Worm (Caenorhabditis elegans) whole organism, L3 larva: Measurements from ENCODE around the gene Y64G10A.10.

Experiments used
- R02D3.7 ChIP-seq: fragments of 150-350 bp; optimal IDR thresholded peaks from 2 replicates; lab custom pipeline; 2014; ENCODE audit warnings: missing biosample characterization, missing genetic modification characterization
- ZK546.5 ChIP-seq: sonication (generic microtip); optimal IDR thresholded peaks from 2 replicates; lab custom pipeline; 2017; ENCODE audit warnings: missing biosample characterization, missing genetic modification characterization
- aly-2 ChIP-seq: fragments of 150-350 bp; optimal IDR thresholded peaks from 2 replicates; lab custom pipeline; 2014; ENCODE audit warnings: missing biosample characterization, missing genetic modification characterization
- ama-1 ChIP-seq: fragments of 150-350 bp; optimal IDR thresholded peaks from 2 replicates; lab custom pipeline; 2018
- ceh-16 ChIP-seq: sonication (generic microtip); optimal IDR thresholded peaks from 2 replicates; lab custom pipeline; 2017; ENCODE audit warnings: missing biosample characterization, missing genetic modification characterization
- ceh-82 ChIP-seq: fragments of 150-350 bp; optimal IDR thresholded peaks from 2 replicates; lab custom pipeline; 2014; ENCODE audit warnings: missing biosample characterization, missing genetic modification characterization
- ceh-9 ChIP-seq: sonication (generic microtip); optimal IDR thresholded peaks from 2 replicates; lab custom pipeline; 2018; ENCODE audit warnings: missing biosample characterization, missing genetic modification characterization
- elt-1 ChIP-seq: fragments of 150-350 bp; optimal IDR thresholded peaks from 2 replicates; lab custom pipeline; 2014; ENCODE audit warnings: missing biosample characterization, missing genetic modification characterization
- elt-3 ChIP-seq, 3 experiments: fragments of 150-350 bp in 1 of 3; sonication (generic microtip) in 2 of 3; optimal IDR thresholded peaks; 2 replicates in 2 of 3; 4 replicates in 1 of 3; lab custom pipeline; 2014 to 2017; ENCODE audit warnings: missing biosample characterization in 3 of 3, missing genetic modification characterization in 3 of 3
- eor-1 ChIP-seq, 2 experiments: fragments of 150-350 bp; optimal IDR thresholded peaks; 2 replicates each; lab custom pipeline; 2014 to 2018; ENCODE audit warnings: missing biosample characterization in 2 of 2, missing genetic modification characterization in 2 of 2
- hmg-11 ChIP-seq: sonication (generic microtip); optimal IDR thresholded peaks from 2 replicates; lab custom pipeline; 2016; ENCODE audit warnings: missing genetic modification characterization, missing compliant biosample characterization
- lin-15B ChIP-seq: fragments of 150-350 bp; optimal IDR thresholded peaks from 2 replicates; lab custom pipeline; 2014; ENCODE audit warnings: missing biosample characterization, missing genetic modification characterization
- lsy-12 ChIP-seq: sonication (generic microtip); optimal IDR thresholded peaks from 2 replicates; lab custom pipeline; 2016; ENCODE audit warnings: mild to moderate bottlenecking, missing genetic modification characterization, missing compliant biosample characterization
- mdl-1 ChIP-seq: fragments of 150-350 bp; optimal IDR thresholded peaks from 2 replicates; lab custom pipeline; 2014; ENCODE audit warnings: missing biosample characterization, missing genetic modification characterization
- mml-1 ChIP-seq: fragments of 150-350 bp; sonication (generic microtip); optimal IDR thresholded peaks from 3 replicates; lab custom pipeline; 2014; ENCODE audit warnings: missing biosample characterization, missing genetic modification characterization
- nhr-11 ChIP-seq: fragments of 150-350 bp; optimal IDR thresholded peaks from 2 replicates; lab custom pipeline; 2014; ENCODE audit warnings: missing biosample characterization, missing genetic modification characterization
- nhr-23 ChIP-seq: fragments of 150-350 bp; optimal IDR thresholded peaks from 2 replicates; lab custom pipeline; 2014; ENCODE audit warnings: missing biosample characterization, missing genetic modification reagents, missing genetic modification characterization
- nhr-237 ChIP-seq: fragments of 150-350 bp; optimal IDR thresholded peaks from 2 replicates; lab custom pipeline; 2014; ENCODE audit warnings: missing biosample characterization, missing genetic modification characterization
- nhr-25 ChIP-seq: sonication (generic microtip); optimal IDR thresholded peaks from 2 replicates; lab custom pipeline; 2017; ENCODE audit warnings: missing biosample characterization, missing genetic modification characterization
- nhr-28 ChIP-seq: fragments of 150-350 bp; optimal IDR thresholded peaks from 2 replicates; lab custom pipeline; 2014; ENCODE audit warnings: missing biosample characterization, missing genetic modification characterization
- pha-4 ChIP-seq: fragments of 150-350 bp; optimal IDR thresholded peaks from 2 replicates; lab custom pipeline; 2014; ENCODE audit warnings: missing biosample characterization, missing genetic modification reagents, missing genetic modification characterization
- pqm-1 ChIP-seq: fragments of 150-350 bp; optimal IDR thresholded peaks from 2 replicates; lab custom pipeline; 2017; ENCODE audit warnings: missing biosample characterization, missing genetic modification characterization, inconsistent platforms
- sea-2 ChIP-seq: fragments of 150-350 bp; sonication (generic microtip); optimal IDR thresholded peaks from 4 replicates; lab custom pipeline; 2014; ENCODE audit warnings: missing biosample characterization, missing genetic modification reagents, missing genetic modification characterization
- skn-1 ChIP-seq: fragments of 150-350 bp; optimal IDR thresholded peaks from 2 replicates; lab custom pipeline; 2014; ENCODE audit warnings: missing biosample characterization, missing genetic modification characterization
- snpc-4 ChIP-seq: fragments of 150-350 bp; optimal IDR thresholded peaks from 2 replicates; lab custom pipeline; 2014; ENCODE audit warnings: missing biosample characterization, missing genetic modification characterization
- tbx-2 ChIP-seq: sonication (generic microtip); optimal IDR thresholded peaks from 2 replicates; lab custom pipeline; 2016; ENCODE audit warnings: mild to moderate bottlenecking, missing genetic modification characterization, missing compliant biosample characterization
- unc-39 ChIP-seq: sonication (generic microtip); optimal IDR thresholded peaks from 4 replicates; lab custom pipeline; 2017; ENCODE audit warnings: missing biosample characterization, missing genetic modification characterization
- unc-62 ChIP-seq: fragments of 150-350 bp; sonication (generic microtip); optimal IDR thresholded peaks from 4 replicates; lab custom pipeline; 2014; ENCODE audit warnings: missing biosample characterization, missing genetic modification reagents, missing genetic modification characterization
- zag-1 ChIP-seq: fragments of 150-350 bp; optimal IDR thresholded peaks from 2 replicates; lab custom pipeline; 2014; ENCODE audit warnings: missing biosample characterization, missing genetic modification characterization
- ztf-11 ChIP-seq: fragments of 150-350 bp; optimal IDR thresholded peaks from 2 replicates; lab custom pipeline; 2014; ENCODE audit warnings: missing biosample characterization, missing genetic modification characterization
- ztf-4 ChIP-seq: fragments of 150-350 bp; optimal IDR thresholded peaks from 2 replicates; lab custom pipeline; 2014; ENCODE audit warnings: missing biosample characterization, missing genetic modification characterization

The Y64G10A.10 gene

ce11 chrIV:14219714-14220113 lies 21.5 kb downstream of the Y64G10A.10 start, which contains the start of gene sqrd-1 (continued):
- no peak for TF ChIP-seq nhr-11 (tag; lab: Kevin White, UChicago)
- TF ChIP-seq sea-2 = no peak
- TF ChIP-seq unc-39 (tag; lab: Kevin White, UChicago) = no peak
- TF ChIP-seq, all 47 proteins: peak for 7

ce11 chrIV:14215777-14216176 lies 25.5 kb downstream of the Y64G10A.10 start:
- no peak for TF ChIP-seq nhr-25
- TF ChIP-seq nhr-23 (tag; lab: Kevin White, UChicago) = no peak
- no peak for TF ChIP-seq mdl-1 (tag; lab: Kevin White, UChicago)

- TF ChIP-seq sea-2 (no peak), unc-62 (GFP tag; lab: Kevin White, UChicago) (no peak), pha-4 (tag; lab: Kevin White, UChicago) (no peak), elt-1 (tag; lab: Kevin White, UChicago) (no peak), nhr-11 (tag; lab: Kevin White, UChicago) (no peak), eor-1 (tag; optimal IDR thresholded peaks at IDR 0.05; lab: Kevin White, UChicago) (no peak), lin-15B (tag; lab: Kevin White, UChicago) (no peak), mdl-1 (tag; lab: Kevin White, UChicago) (no peak), ceh-82 (tag; lab: Kevin White, UChicago) (no peak), ama-1 (lab: Kevin White, UChicago) (no peak), tbx-2 (tag; lab: Kevin White, UChicago) (no peak), nhr-237 (tag; lab: Kevin White, UChicago) (no peak), aly-2 (tag; lab: Kevin White, UChicago) (no peak), ZK546.5 (tag; lab: Kevin White, UChicago) (no peak), ztf-11 (tag; lab: Kevin White, UChicago) (no peak), ztf-4 (tag; lab: Kevin White, UChicago) (no peak), nhr-23 (tag; lab: Kevin White, UChicago) (no peak), ceh-16 (tag; lab: Kevin White, UChicago) (no peak)
Observed at ce11 chrIV:14203162-14203561, 38.1 kb downstream of the Y64G10A.10 start, which contains the start of gene F02H6.3. TSS of gene F02H6.3 (plus strand) at chrIV:14203427.

- TF ChIP-seq nhr-11 (tag; lab: Kevin White, UChicago) = no peak
- TF ChIP-seq eor-1 (tag; optimal IDR thresholded peaks at IDR 0.05; lab: Kevin White, UChicago) = no peak
- no peak for TF ChIP-seq ama-1 (lab: Kevin White, UChicago)
- TF ChIP-seq ceh-16 (tag; lab: Kevin White, UChicago) = no peak
Observed at ce11 chrIV:14196176-14196575, 45.1 kb downstream of the Y64G10A.10 start, which contains the start of gene F02H6.2. TSS of gene F02H6.2 (plus strand) at chrIV:14196476.

- TF ChIP-seq lsy-12 (tag; lab: Kevin White, UChicago) = no peak
- no peak for TF ChIP-seq elt-3 (tag; optimal IDR thresholded peaks at IDR 0.05; lab: Kevin White, UChicago)
- no peak for TF ChIP-seq mdl-1 (tag; lab: Kevin White, UChicago)
- no peak for TF ChIP-seq nhr-28 (tag; lab: Kevin White, UChicago)
- no peak for TF ChIP-seq nhr-237 (tag; lab: Kevin White, UChicago)
- no peak for TF ChIP-seq unc-62 (GFP tag; lab: Kevin White, UChicago)
- no peak for TF ChIP-seq snpc-4 (tag; lab: Kevin White, UChicago)
- no peak for TF ChIP-seq pqm-1 (tag; lab: Kevin White, UChicago)
- no peak for TF ChIP-seq skn-1 (tag; lab: Kevin White, UChicago)
- TF ChIP-seq aly-2 (tag; lab: Kevin White, UChicago) = no peak
- no peak for TF ChIP-seq sea-2
- TF ChIP-seq pha-4 (tag; lab: Kevin White, UChicago) = no peak
- TF ChIP-seq ztf-11 (tag; lab: Kevin White, UChicago) = no peak
- no peak for TF ChIP-seq eor-1 (tag; optimal IDR thresholded peaks at IDR 0.05; lab: Kevin White, UChicago)
- no peak for TF ChIP-seq nhr-23 (tag; lab: Kevin White, UChicago)
- TF ChIP-seq R02D3.7 (tag; lab: Kevin White, UChicago) = no peak
- no peak for TF ChIP-seq ceh-9 (tag; lab: Kevin White, UChicago)
- TF ChIP-seq mml-1 (tag; lab: Kevin White, UChicago) = no peak
- TF ChIP-seq zag-1 = no peak
Observed at ce11 chrIV:14194317-14194716, 46.9 kb downstream of the Y64G10A.10 start.

- TF ChIP-seq zag-1 (no peak), hmg-11 (tag; lab: Kevin White, UChicago) (no peak)
- TF ChIP-seq, all 47 proteins: peak for 0
Observed at ce11 chrIV:14193196-14193595, 48.0 kb downstream of the Y64G10A.10 start, which contains the start of gene K01G12.3. TSS of gene K01G12.3 (plus strand) at chrIV:14193496.
